Fruit fly (Drosophila melanogaster) whole organism, wandering third instar larva: ENCODE results near the gene lectin-21Ca.

ENCODE experiments used
- Abd-B ChIP-seq: fragments of >200 bp; optimal IDR thresholded peaks from 2 replicates; lab custom pipeline; 2017; ENCODE audit warnings: missing biosample characterization, missing genetic modification characterization
- CG9705 ChIP-seq: fragments of 200-800 bp; sonication (Bioruptor generic); optimal IDR thresholded peaks from 2 replicates; lab custom pipeline; 2018; ENCODE audit warnings: missing biosample characterization, mild to moderate bottlenecking, missing genetic modification characterization
- Dfd ChIP-seq: fragments of >200 bp; optimal IDR thresholded peaks from 2 replicates; lab custom pipeline; 2017; ENCODE audit warnings: missing biosample characterization, missing genetic modification characterization
- Hr78 ChIP-seq: fragments of >200 bp; optimal IDR thresholded peaks from 2 replicates; lab custom pipeline; 2017; ENCODE audit warnings: missing biosample characterization, missing genetic modification characterization
- Hr83 ChIP-seq: fragments of 200-300 bp; sonication (Bioruptor generic); optimal IDR thresholded peaks from 2 replicates; lab custom pipeline; 2016; ENCODE audit warnings: missing biosample characterization, mild to moderate bottlenecking, missing genetic modification characterization, moderate library complexity; ENCODE audit not compliant: poor library complexity, severe bottlenecking
- Mio ChIP-seq: sonication (Bioruptor generic); optimal IDR thresholded peaks from 2 replicates; lab custom pipeline; 2016; ENCODE audit warnings: missing biosample characterization, missing genetic modification characterization
- N ChIP-seq: fragments of >200 bp; optimal IDR thresholded peaks from 2 replicates; lab custom pipeline; 2018; ENCODE audit warnings: missing biosample characterization, missing external identifiers, missing genetic modification characterization
- dmrt93B ChIP-seq: fragments of 200-800 bp; sonication (Bioruptor generic); optimal IDR thresholded peaks from 2 replicates; lab custom pipeline; 2018; ENCODE audit warnings: missing biosample characterization, mild to moderate bottlenecking, missing genetic modification characterization
- fru ChIP-seq: fragments of 200-800 bp; sonication (Bioruptor generic); optimal IDR thresholded peaks from 3 replicates; lab custom pipeline; 2016; ENCODE audit warnings: missing biosample characterization, mild to moderate bottlenecking, missing genetic modification characterization
- lola ChIP-seq: fragments of >200 bp; optimal IDR thresholded peaks from 2 replicates; lab custom pipeline; 2017; ENCODE audit warnings: missing biosample characterization, missing genetic modification characterization
- pan ChIP-seq: fragments of >200 bp; optimal IDR thresholded peaks from 2 replicates; lab custom pipeline; 2017
- rgr ChIP-seq: fragments of 200-800 bp; sonication (Bioruptor generic); optimal IDR thresholded peaks from 3 replicates; lab custom pipeline; 2016; ENCODE audit warnings: missing biosample characterization, mild to moderate bottlenecking, missing genetic modification characterization
- usp ChIP-seq: fragments of >200 bp; optimal IDR thresholded peaks from 2 replicates; lab custom pipeline; 2017; ENCODE audit warnings: missing biosample characterization, missing genetic modification characterization
- woc ChIP-seq: sonication (Bioruptor generic); optimal IDR thresholded peaks from 2 replicates; lab custom pipeline; 2016; ENCODE audit warnings: missing biosample characterization, mild to moderate bottlenecking, missing genetic modification characterization

- TF ChIP-seq CG9705 (GFP tag; lab: Kevin White, UChicago) (no peak), Abd-B (GFP tag; lab: Kevin White, UChicago) (no peak), dmrt93B (GFP tag; lab: Kevin White, UChicago) (no peak), woc (GFP tag; lab: Kevin White, UChicago) (no peak), N (GFP tag; lab: Kevin White, UChicago) (no peak), Dfd (GFP tag; lab: Kevin White, UChicago) (no peak), pan (lab: Kevin White, UChicago) (no peak), usp (GFP tag; lab: Kevin White, UChicago) (no peak), rgr (GFP tag; lab: Kevin White, UChicago) (no peak), lola (GFP tag; lab: Kevin White, UChicago) (no peak), Mio (GFP tag; lab: Kevin White, UChicago) (no peak), Hr78 (no peak), Hr83 (GFP tag; lab: Kevin White, UChicago) (no peak), fru (no peak)
These were observed 47.9 kb downstream of the lectin-21Ca start for dm6 chr2L:672301-672700.
